Fruit fly (Drosophila melanogaster): ENCODE measurements around the gene Cow.

DNA sequence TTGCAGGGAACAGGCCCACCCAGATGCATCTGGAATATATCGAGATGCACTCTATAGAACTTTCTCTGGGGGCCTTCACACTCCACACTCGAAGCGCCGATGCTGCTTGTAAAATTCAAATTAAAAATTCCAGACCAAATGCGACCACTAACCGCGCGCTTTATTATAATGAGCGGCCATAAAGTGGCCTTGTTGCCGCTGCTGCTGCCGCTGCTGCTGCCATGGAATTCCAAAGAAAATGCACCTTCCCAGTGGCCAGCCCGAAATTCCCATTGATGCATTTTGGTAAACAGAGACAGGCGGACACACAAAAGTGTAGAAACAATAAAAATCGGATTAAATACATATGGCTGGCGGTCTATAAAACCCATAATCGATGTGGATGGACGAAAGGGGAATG lies 17.7 kb upstream of the Cow start:
- TF ChIP-seq CG8478 (optimal IDR thresholded peaks at IDR 0.05): no peak
- no peak for TF ChIP-seq CTCF (optimal IDR thresholded peaks at IDR 0.05)
